Worm (Caenorhabditis elegans) whole organism, L1 larva: ENCODE data around the gene F42C5.9.

ENCODE experiments used
- C16A3.4 ChIP-seq: fragments of 150-350 bp; optimal IDR thresholded peaks from 2 replicates; lab custom pipeline; 2014; ENCODE audit warnings: missing biosample characterization, missing genetic modification characterization
- C34B4.2 ChIP-seq: sonication (generic microtip); optimal IDR thresholded peaks from 2 replicates; lab custom pipeline; 2017; ENCODE audit warnings: mild to moderate bottlenecking, missing genetic modification characterization, missing compliant biosample characterization
- ama-1 ChIP-seq: fragments of 150-350 bp; optimal IDR thresholded peaks from 2 replicates; lab custom pipeline; 2014
- lin-15B ChIP-seq: fragments of 150-350 bp; sonication (generic microtip); optimal IDR thresholded peaks from 3 replicates; lab custom pipeline; 2014; ENCODE audit warnings: missing biosample characterization, missing genetic modification characterization
- lsy-2 ChIP-seq, 2 experiments: fragments of 150-350 bp; optimal IDR thresholded peaks; 2 replicates each; lab custom pipeline; 2014; ENCODE audit warnings: missing biosample characterization in 2 of 2, missing genetic modification characterization in 2 of 2
- nhr-28 ChIP-seq: fragments of 150-350 bp; optimal IDR thresholded peaks from 2 replicates; lab custom pipeline; 2014; ENCODE audit warnings: missing biosample characterization, missing genetic modification characterization
- nhr-76 ChIP-seq: sonication (generic microtip); optimal IDR thresholded peaks from 2 replicates; lab custom pipeline; 2017; ENCODE audit warnings: missing biosample characterization, missing genetic modification characterization
- pag-3 ChIP-seq: sonication (generic microtip); optimal IDR thresholded peaks from 2 replicates; lab custom pipeline; 2017; ENCODE audit warnings: missing genetic modification characterization, mild to moderate bottlenecking, missing compliant biosample characterization, antibody characterized with exemption, borderline replicate concordance; ENCODE audit not compliant: insufficient read depth
- rnt-1 ChIP-seq: sonication (generic microtip); optimal IDR thresholded peaks from 2 replicates; lab custom pipeline; 2016; ENCODE audit warnings: mild to moderate bottlenecking, missing genetic modification characterization, moderate library complexity, missing compliant biosample characterization
- snu-23 ChIP-seq: sonication (generic microtip); optimal IDR thresholded peaks from 2 replicates; lab custom pipeline; 2016; ENCODE audit warnings: missing genetic modification characterization, missing compliant biosample characterization
- vab-15 ChIP-seq: sonication (generic microtip); optimal IDR thresholded peaks from 2 replicates; lab custom pipeline; 2017; ENCODE audit warnings: missing genotype, mild to moderate bottlenecking, missing genetic modification characterization, missing compliant biosample characterization

DNA sequence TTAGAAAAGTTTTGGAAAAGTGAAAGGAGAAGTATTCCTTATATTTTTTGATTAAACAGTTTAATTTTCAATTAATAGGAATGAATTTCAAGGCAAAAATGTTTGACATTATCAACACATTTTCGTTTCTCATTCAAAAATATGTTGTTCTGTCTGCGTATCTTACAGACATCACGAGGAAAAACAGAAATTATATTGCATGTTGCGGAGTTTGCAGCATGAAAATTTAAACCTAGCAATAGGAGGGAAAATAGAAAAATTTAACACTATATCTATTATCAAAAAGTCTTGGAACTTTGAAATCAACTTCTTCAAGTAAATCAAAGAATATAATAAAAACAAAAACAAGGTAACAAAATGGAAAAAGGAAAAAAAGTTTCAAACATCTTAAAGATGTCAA lies 25.8 kb downstream of the F42C5.9 start:
- TF ChIP-seq pag-3 (tag; lab: Kevin White, UChicago), result no peak
- no peak for TF ChIP-seq C34B4.2 (tag; lab: Kevin White, UChicago)
- TF ChIP-seq rnt-1, result no peak
- TF ChIP-seq nhr-76 (tag; lab: Kevin White, UChicago), result no peak
- TF ChIP-seq lsy-2 (tag; optimal IDR thresholded peaks at IDR 0.05; lab: Kevin White, UChicago), result no peak
- no peak for TF ChIP-seq ama-1 (lab: Kevin White, UChicago)
- TF ChIP-seq C16A3.4 (tag; lab: Kevin White, UChicago), result no peak
- no peak for TF ChIP-seq nhr-28 (tag; lab: Kevin White, UChicago)
- no peak for TF ChIP-seq lin-15B (tag; lab: Kevin White, UChicago)
- TF ChIP-seq snu-23 (GFP tag; lab: Kevin White, UChicago), result no peak
- no peak for TF ChIP-seq vab-15
